Worm (Caenorhabditis elegans) whole organism, L4 larva: Measurements from ENCODE around the gene C24G6.8.

Experiments
- F26F4.8 ChIP-seq: fragments of 200-800 bp; sonication (Bioruptor generic); conservative IDR thresholded peaks from 2 replicates; pipeline ENCODE4 v1.3.6; 2022; ENCODE audit warnings: missing genetic modification characterization, missing compliant biosample characterization
- F37D6.2 ChIP-seq: sonication (generic microtip); optimal IDR thresholded peaks from 2 replicates; lab custom pipeline; 2016; ENCODE audit warnings: mild to moderate bottlenecking, missing genetic modification characterization, missing compliant biosample characterization
- F49E8.2 ChIP-seq: sonication (generic microtip); optimal IDR thresholded peaks from 2 replicates; lab custom pipeline; 2016; ENCODE audit warnings: missing compliant biosample characterization, mild to moderate bottlenecking, missing genetic modification characterization, borderline replicate concordance
- R02D3.7 ChIP-seq: fragments of 150-350 bp; sonication (generic microtip); optimal IDR thresholded peaks from 3 replicates; lab custom pipeline; 2014; ENCODE audit warnings: missing biosample characterization, missing genetic modification characterization
- ZK337.2 ChIP-seq: fragments of 200-800 bp; sonication (Bioruptor generic); IDR thresholded peaks from 2 replicates; pipeline ENCODE4 v1.3.6; 2022; ENCODE audit warnings: missing genetic modification reagents, missing genetic modification characterization, missing compliant biosample characterization
- aha-1 ChIP-seq: fragments of 150-350 bp; peaks from one replicate; lab custom pipeline; 2014; ENCODE audit warnings: missing biosample characterization, missing genetic modification characterization
- aly-2 ChIP-seq: sonication (generic microtip); optimal IDR thresholded peaks from 2 replicates; lab custom pipeline; 2018; ENCODE audit warnings: missing biosample characterization, missing genetic modification characterization
- ceh-32 ChIP-seq: sonication (generic microtip); optimal IDR thresholded peaks from 2 replicates; lab custom pipeline; 2016; ENCODE audit warnings: mild to moderate bottlenecking, missing genetic modification characterization, missing compliant biosample characterization; ENCODE audit not compliant: poor library complexity
- daf-16 ChIP-seq, 3 experiments: sonication (generic microtip); optimal IDR thresholded peaks; 2 replicates each; lab custom pipeline; 2016 to 2017; ENCODE audit warnings: missing genetic modification characterization in 3 of 3, missing genetic modification reagents in 3 of 3, mild to moderate bottlenecking in 2 of 3, missing compliant biosample characterization in 2 of 3, missing biosample characterization in 1 of 3, moderate library complexity in 1 of 3
- dmd-6 ChIP-seq: fragments of 200-800 bp; sonication (Bioruptor generic); IDR thresholded peaks from 2 replicates; pipeline ENCODE4 v1.3.6; 2022; ENCODE audit warnings: missing genetic modification reagents, missing genetic modification characterization, missing compliant biosample characterization
- dpl-1 ChIP-seq: fragments of 150-350 bp; optimal IDR thresholded peaks from 2 replicates; lab custom pipeline; 2014; ENCODE audit warnings: missing biosample characterization, missing genetic modification reagents, missing genetic modification characterization
- gei-8 ChIP-seq: fragments of 200-800 bp; sonication (Bioruptor generic); optimal IDR thresholded peaks from 2 replicates; lab custom pipeline; 2018; ENCODE audit warnings: mild to moderate bottlenecking, missing genetic modification characterization, missing compliant biosample characterization
- hif-1 ChIP-seq, 2 experiments: sonication (generic microtip); optimal IDR thresholded peaks; 2 replicates each; lab custom pipeline; 2016 to 2017; ENCODE audit warnings: missing compliant biosample characterization in 2 of 2, missing genetic modification characterization in 2 of 2, missing genetic modification reagents in 2 of 2, missing genotype in 2 of 2, mild to moderate bottlenecking in 1 of 2
- lim-7 ChIP-seq: fragments of 200-800 bp; sonication (Bioruptor generic); IDR thresholded peaks from 2 replicates; pipeline ENCODE4 v1.3.6; 2022; ENCODE audit warnings: missing genetic modification characterization, missing compliant biosample characterization
- lir-3 ChIP-seq: sonication (generic microtip); optimal IDR thresholded peaks from 2 replicates; lab custom pipeline; 2016; ENCODE audit warnings: mild to moderate bottlenecking, missing genetic modification characterization, missing compliant biosample characterization
- lsy-2 ChIP-seq, 2 experiments: fragments of 150-350 bp in 1 of 2; sonication (generic microtip) in 1 of 2; optimal IDR thresholded peaks; 2 replicates each; lab custom pipeline; 2014 to 2017; ENCODE audit warnings: missing biosample characterization in 2 of 2, missing genetic modification characterization in 2 of 2
- madf-5 ChIP-seq, 2 experiments: fragments of 200-800 bp; sonication (Bioruptor generic); IDR thresholded peaks; 2 replicates each; pipeline ENCODE4 v1.3.6; 2022; ENCODE audit warnings: missing compliant biosample characterization in 2 of 2, missing genetic modification characterization in 2 of 2
- mdl-1 ChIP-seq, 2 experiments: fragments of 150-350 bp in 1 of 2; sonication (generic microtip) in 1 of 2; optimal IDR thresholded peaks; 2 replicates each; lab custom pipeline; 2014 to 2017; ENCODE audit warnings: missing biosample characterization in 2 of 2, missing genetic modification characterization in 2 of 2
- mep-1 ChIP-seq: fragments of 150-350 bp; sonication (generic microtip); optimal IDR thresholded peaks from 3 replicates; lab custom pipeline; 2014; ENCODE audit warnings: missing biosample characterization, missing genetic modification characterization
- mxl-3 ChIP-seq: fragments of 200-800 bp; sonication (Bioruptor generic); optimal IDR thresholded peaks from 2 replicates; lab custom pipeline; 2018; ENCODE audit warnings: mild to moderate bottlenecking, missing genetic modification characterization, missing compliant biosample characterization
- nhr-10 ChIP-seq: fragments of 150-350 bp; optimal IDR thresholded peaks from 2 replicates; lab custom pipeline; 2014; ENCODE audit warnings: missing biosample characterization, missing genetic modification characterization
- nhr-237 ChIP-seq: sonication (generic microtip); optimal IDR thresholded peaks from 2 replicates; lab custom pipeline; 2017; ENCODE audit warnings: missing biosample characterization, missing genetic modification characterization
- nhr-28 ChIP-seq: fragments of 150-350 bp; optimal IDR thresholded peaks from 2 replicates; lab custom pipeline; 2014; ENCODE audit warnings: missing biosample characterization, missing genetic modification characterization
- pha-4 ChIP-seq, 2 experiments: fragments of 150-350 bp in 1 of 2; fragments of 200-800 bp in 1 of 2; sonication (Bioruptor generic) in 1 of 2; IDR thresholded peaks in 1 of 2; optimal IDR thresholded peaks in 1 of 2; 2 replicates each; pipeline versions ENCODE4 v1.3.6 to Lab custom; 2014 to 2022; ENCODE audit warnings: missing genetic modification characterization in 2 of 2, missing genetic modification reagents in 2 of 2, missing biosample characterization in 1 of 2, missing compliant biosample characterization in 1 of 2
- php-3 ChIP-seq: fragments of 200-800 bp; sonication (Bioruptor generic); IDR thresholded peaks from 2 replicates; pipeline ENCODE4 v1.3.6; 2022; ENCODE audit warnings: missing genetic modification reagents, missing genetic modification characterization, missing compliant biosample characterization
- pqm-1 ChIP-seq: sonication (generic microtip); optimal IDR thresholded peaks from 2 replicates; lab custom pipeline; 2017; ENCODE audit warnings: missing biosample characterization, missing genetic modification characterization

The C24G6.8 gene

ce11 chrV:5490205-5490604 is 45.5 kb downstream of the C24G6.8 start, which contains the start of gene T05C3.6:
T05C3.6 (plus strand) TSS chrV:5490445.
- TF ChIP-seq pqm-1 = peak; percentile 94
- peak in 1 of 2 experiments; percentile 64 for TF ChIP-seq mdl-1 (tag; optimal IDR thresholded peaks at IDR 0.05; lab: Kevin White, UChicago)
- TF ChIP-seq nhr-28 (tag; lab: Kevin White, UChicago) = peak; percentile 66
- TF ChIP-seq php-3 (GFP tag; lab: Robert Waterston, UW) = 0 out of 2 replicates have a peak, but pooled peaks have one; percentile 51
- peak; percentile 57 for TF ChIP-seq mxl-3 (GFP tag; lab: Kevin White, UChicago)
- no peak for TF ChIP-seq nhr-237 (tag; lab: Kevin White, UChicago)
- no peak; the same call in 1 of the 2 replicates for TF ChIP-seq dmd-6 (GFP tag; lab: Robert Waterston, UW)
- TF ChIP-seq daf-16 (GFP tag; optimal IDR thresholded peaks at IDR 0.05; lab: Kevin White, UChicago) = no peak
- TF ChIP-seq daf-16 (tag; optimal IDR thresholded peaks at IDR 0.05; lab: Kevin White, UChicago) = peak; percentile 84

DNA sequence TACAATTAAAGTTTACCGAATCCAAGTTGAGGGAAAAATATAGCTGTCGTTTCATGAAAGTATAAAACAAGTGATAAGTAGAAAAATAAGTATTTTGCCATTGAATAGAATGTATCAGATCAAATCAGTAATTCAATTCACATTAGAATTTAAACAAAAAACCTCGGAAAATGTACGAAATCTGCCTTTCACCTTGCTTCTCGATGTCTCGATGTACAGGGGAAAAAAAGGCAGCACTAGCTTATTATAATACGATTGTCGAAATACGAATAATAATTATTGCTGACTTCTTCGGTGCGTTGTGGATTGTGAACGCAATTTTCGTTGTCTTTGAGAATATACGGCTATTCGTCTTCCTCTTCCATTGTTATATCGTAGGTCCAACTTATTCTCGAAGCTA is 46.9 kb downstream of the C24G6.8 start, which contains the start of gene grl-18:
Gene grl-18, minus strand, starts transcription at position 101 of the 400 bp plus-strand sequence.
- no peak for TF ChIP-seq nhr-10 (tag; lab: Kevin White, UChicago)
- TF ChIP-seq gei-8 (GFP tag; lab: Kevin White, UChicago) = no peak
- no peak for TF ChIP-seq lir-3 (tag; lab: Kevin White, UChicago)
- TF ChIP-seq F37D6.2 = no peak
- no peak for TF ChIP-seq pha-4 (GFP tag; IDR thresholded peaks at IDR 0.05; lab: Robert Waterston, UW)
- TF ChIP-seq pha-4 (tag; optimal IDR thresholded peaks at IDR 0.05; lab: Kevin White, UChicago) = no peak
- TF ChIP-seq dpl-1 = no peak
- TF ChIP-seq F26F4.8 = no peak
- no peak for TF ChIP-seq mep-1
- TF ChIP-seq hif-1 (tag; optimal IDR thresholded peaks at IDR 0.05; lab: Kevin White, UChicago) = no peak

ce11 chrV:5487180-5487579 is 48.5 kb downstream of the C24G6.8 start:
- TF ChIP-seq daf-16 (GFP tag; optimal IDR thresholded peaks at IDR 0.05; lab: Kevin White, UChicago) = no peak
- TF ChIP-seq daf-16 (tag; optimal IDR thresholded peaks at IDR 0.05; lab: Kevin White, UChicago) = no peak
- peak; percentile 92 for TF ChIP-seq aha-1 (tag; lab: Kevin White, UChicago)

ce11 chrV:5484866-5485265 is 50.8 kb downstream of the C24G6.8 start, which contains the start of gene srg-65:
srg-65 (minus strand) TSS chrV:5484966.
- no peak for TF ChIP-seq hif-1 (tag; optimal IDR thresholded peaks at IDR 0.05; lab: Kevin White, UChicago)
- TF ChIP-seq R02D3.7 (tag; lab: Kevin White, UChicago) = no peak
- TF ChIP-seq F49E8.2 (tag; lab: Kevin White, UChicago) = no peak
- no peak for TF ChIP-seq lsy-2 (tag; optimal IDR thresholded peaks at IDR 0.05; lab: Kevin White, UChicago)
- TF ChIP-seq ZK337.2 (GFP tag; lab: Robert Waterston, UW) = no peak
- no peak for TF ChIP-seq aly-2 (tag; lab: Kevin White, UChicago)
- TF ChIP-seq pha-4 (GFP tag; IDR thresholded peaks at IDR 0.05; lab: Robert Waterston, UW) = no peak
- no peak for TF ChIP-seq pha-4 (tag; optimal IDR thresholded peaks at IDR 0.05; lab: Kevin White, UChicago)
- no peak for TF ChIP-seq dpl-1
- no peak for TF ChIP-seq madf-5 (GFP tag; IDR thresholded peaks at IDR 0.05; lab: Robert Waterston, UW)
- TF ChIP-seq lim-7 = no peak
- TF ChIP-seq ceh-32 = no peak
